Worm (Caenorhabditis elegans) whole organism, L4/young adult: Measurements from ENCODE around the gene C25F9.15.

Experiments used
- W03F9.2 ChIP-seq: fragments of 150-350 bp; optimal IDR thresholded peaks from 2 replicates; lab custom pipeline; 2014; ENCODE audit warnings: missing biosample characterization, missing genetic modification characterization
- dao-5 ChIP-seq: sonication (generic microtip); optimal IDR thresholded peaks from 2 replicates; lab custom pipeline; 2016; ENCODE audit warnings: missing genotype, missing genetic modification characterization, moderate library complexity, missing compliant biosample characterization
- him-1 ChIP-seq: sonication (generic microtip); optimal IDR thresholded peaks from 2 replicates; lab custom pipeline; 2016; ENCODE audit warnings: missing genotype, missing genetic modification reagents, missing genetic modification characterization, missing compliant biosample characterization

The C25F9.15 gene

ce11 chrV:19436307-19436706, 18.4 kb downstream of the C25F9.15 start, which contains the start of gene C25F9.14:
TSS of gene C25F9.14 (plus strand) at chrV:19436484.
- TF ChIP-seq him-1 (tag; lab: Kevin White, UChicago): no peak
- no peak for TF ChIP-seq dao-5 (tag; lab: Kevin White, UChicago)
- TF ChIP-seq W03F9.2 (tag; lab: Kevin White, UChicago): no peak

DNA sequence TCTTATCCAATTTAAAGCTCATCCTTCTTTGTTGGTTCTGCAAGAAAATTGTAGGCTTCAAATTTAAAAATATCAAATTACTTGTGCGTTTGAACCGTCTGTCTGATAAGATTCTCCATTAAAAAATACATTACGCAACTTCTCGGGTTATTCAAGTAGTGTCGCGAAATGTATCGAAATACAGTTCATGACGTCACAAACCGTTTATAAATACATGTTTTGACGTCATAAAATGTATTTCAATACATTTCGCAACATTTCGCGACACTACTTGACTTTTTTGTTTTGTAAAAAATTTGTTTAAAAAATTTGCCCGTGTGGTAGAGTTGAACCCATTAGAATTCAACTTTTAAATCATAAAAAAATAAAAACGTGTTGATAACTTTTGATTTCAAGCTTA, 25.7 kb downstream of the C25F9.15 start:
- TF ChIP-seq dao-5 (tag; lab: Kevin White, UChicago) (no peak), him-1 (tag; lab: Kevin White, UChicago) (no peak), W03F9.2 (tag; lab: Kevin White, UChicago) (no peak)

DNA sequence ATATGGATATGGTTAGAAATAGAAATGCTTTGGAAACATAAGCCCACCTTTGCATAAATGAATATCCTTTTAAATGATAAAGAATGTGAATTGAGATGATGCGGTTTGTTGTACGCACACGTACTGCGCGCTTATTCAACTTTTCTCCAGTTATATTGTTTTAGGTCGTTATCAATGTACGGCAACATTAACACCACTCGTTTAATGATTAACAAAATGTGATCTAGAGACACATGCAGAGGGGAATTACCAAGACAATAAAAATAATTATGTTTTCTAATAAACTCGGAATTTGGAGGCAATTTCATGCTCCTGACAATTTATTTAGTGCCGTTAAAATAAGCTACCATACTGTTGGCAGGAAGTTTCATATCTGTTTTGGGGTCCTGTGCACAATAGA, 27.5 kb downstream of the C25F9.15 start, which contains the start of gene M04C3.1:
M04C3.1 (minus strand) TSS at position 164 of the 400 bp plus-strand sequence.
- no peak for TF ChIP-seq him-1 (tag; lab: Kevin White, UChicago)
- no peak for TF ChIP-seq dao-5 (tag; lab: Kevin White, UChicago)
- no peak for TF ChIP-seq W03F9.2 (tag; lab: Kevin White, UChicago)

ce11 chrV:19448805-19449204, 30.9 kb downstream of the C25F9.15 start, which contains the start of gene M04C3.2:
TSS of gene M04C3.2 (minus strand) at chrV:19448905.
- TF ChIP-seq W03F9.2 (tag; lab: Kevin White, UChicago) (no peak), him-1 (tag; lab: Kevin White, UChicago) (no peak), dao-5 (tag; lab: Kevin White, UChicago) (no peak)

ce11 chrV:19449544-19449943, 31.6 kb downstream of the C25F9.15 start, which contains the start of gene M04C3.5:
TSS of gene M04C3.5 (plus strand) at chrV:19449733.
- TF ChIP-seq dao-5 (tag; lab: Kevin White, UChicago) (no peak), him-1 (tag; lab: Kevin White, UChicago) (no peak), W03F9.2 (tag; lab: Kevin White, UChicago) (no peak)

DNA sequence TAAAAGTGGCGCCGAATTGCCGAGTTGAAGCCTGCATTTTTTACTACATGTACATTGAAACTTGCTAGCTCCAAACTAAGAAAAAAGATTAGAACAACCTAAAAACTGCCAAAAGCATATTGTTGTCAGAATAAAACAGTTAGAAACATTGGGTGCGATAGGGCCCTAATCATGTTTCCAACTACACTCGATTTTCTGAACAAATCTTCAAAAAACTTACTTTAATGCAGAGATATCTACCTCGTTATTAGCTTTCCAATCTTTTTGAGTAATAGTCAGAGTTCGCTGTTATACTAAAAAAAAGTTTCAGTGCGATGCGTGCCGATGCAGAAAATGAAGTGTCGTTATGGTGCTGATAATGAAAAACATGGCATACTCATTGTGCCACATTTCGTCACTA, 37.7 kb downstream of the C25F9.15 start, which contains the start of the genes Y43F8B.13 and Y43F8B.14:
Y43F8B.13 (plus strand) TSS at position 301 of the 400 bp plus-strand sequence.
Y43F8B.14 (minus strand) TSS at position 322 of the 400 bp plus-strand sequence.
- no peak for TF ChIP-seq W03F9.2 (tag; lab: Kevin White, UChicago)
- TF ChIP-seq dao-5 (tag; lab: Kevin White, UChicago): no peak
- no peak for TF ChIP-seq him-1 (tag; lab: Kevin White, UChicago)

DNA sequence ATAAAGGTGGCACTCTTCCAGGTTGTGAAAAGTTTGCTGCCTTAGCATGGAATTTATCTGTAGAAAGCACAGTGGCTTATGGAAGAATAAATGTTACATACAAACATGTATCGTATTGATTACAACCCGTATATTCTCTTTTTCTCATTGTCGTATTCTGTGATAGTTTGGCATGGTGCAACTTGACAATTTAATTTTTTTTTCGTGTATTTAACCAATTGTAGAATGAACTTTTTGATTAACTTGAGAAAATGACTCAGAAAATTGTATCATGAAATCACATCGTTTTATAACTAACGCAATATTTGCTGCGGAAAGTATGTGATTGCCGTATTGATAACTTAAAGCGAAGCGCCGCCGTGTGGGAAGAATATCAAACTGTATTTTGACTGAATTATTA, 39.2 kb downstream of the C25F9.15 start, which contains the start of gene Y43F8B.24:
Y43F8B.24 (plus strand) TSS at position 301 of the 400 bp plus-strand sequence.
- TF ChIP-seq W03F9.2 (tag; lab: Kevin White, UChicago) (no peak), him-1 (tag; lab: Kevin White, UChicago) (no peak), dao-5 (tag; lab: Kevin White, UChicago) (no peak)

- TF ChIP-seq dao-5 (tag; lab: Kevin White, UChicago) (no peak), him-1 (tag; lab: Kevin White, UChicago) (no peak), W03F9.2 (tag; lab: Kevin White, UChicago) (no peak)
Observed at ce11 chrV:19462020-19462419, 44.1 kb downstream of the C25F9.15 start, which contains the start of gene Y43F8B.15. TSS of gene Y43F8B.15 (minus strand) at chrV:19462120.

DNA sequence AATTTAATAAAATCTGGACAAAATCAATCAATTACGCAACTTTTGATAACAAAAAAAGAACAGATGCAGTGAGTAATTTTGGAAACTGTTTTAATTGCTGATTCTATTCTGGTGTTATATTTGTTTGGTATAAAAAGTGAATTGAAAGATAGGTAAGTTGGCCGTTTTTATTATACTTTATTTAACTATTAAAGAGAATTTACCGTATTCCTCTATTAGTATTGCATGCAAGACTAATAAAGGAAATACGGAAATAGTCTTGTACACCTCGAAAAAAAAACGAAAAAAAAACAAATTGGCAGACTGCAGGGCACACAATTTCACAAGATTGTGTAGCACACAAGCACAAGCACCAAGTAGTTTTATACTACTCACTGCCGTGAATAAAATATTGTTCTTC, 44.7 kb downstream of the C25F9.15 start, which contains the start of gene Y43F8B.25:
Y43F8B.25 (plus strand) TSS at position 301 of the 400 bp plus-strand sequence.
- TF ChIP-seq W03F9.2 (tag; lab: Kevin White, UChicago) (no peak), dao-5 (tag; lab: Kevin White, UChicago) (no peak), him-1 (tag; lab: Kevin White, UChicago) (no peak)

- TF ChIP-seq dao-5 (tag; lab: Kevin White, UChicago): no peak
- TF ChIP-seq W03F9.2 (tag; lab: Kevin White, UChicago): no peak
- TF ChIP-seq him-1 (tag; lab: Kevin White, UChicago): no peak
Observed at ce11 chrV:19467574-19467973, 49.6 kb downstream of the C25F9.15 start, which contains the start of gene Y43F8B.23. TSS of gene Y43F8B.23 (minus strand) at chrV:19467648.

ce11 chrV:19468083-19468482, 50.1 kb downstream of the C25F9.15 start, which contains the start of gene Y43F8B.12:
TSS of gene Y43F8B.12 (plus strand) at chrV:19468383.
- TF ChIP-seq dao-5 (tag; lab: Kevin White, UChicago): no peak
- no peak for TF ChIP-seq W03F9.2 (tag; lab: Kevin White, UChicago)
- no peak for TF ChIP-seq him-1 (tag; lab: Kevin White, UChicago)
